Worm (Caenorhabditis elegans) whole organism, L4 larva: ENCODE data around the gene hlh-4.
A peak's percentile ranks its signal among the peaks of the same experiment; 100 is the strongest.

Experiments
- F26F4.8 ChIP-seq: fragments of 200-800 bp; sonication (Bioruptor generic); conservative IDR thresholded peaks from 2 replicates; pipeline ENCODE4 v1.3.6; 2022; ENCODE audit warnings: missing genetic modification characterization, missing compliant biosample characterization
- F49E8.2 ChIP-seq: sonication (generic microtip); optimal IDR thresholded peaks from 2 replicates; lab custom pipeline; 2016; ENCODE audit warnings: missing compliant biosample characterization, mild to moderate bottlenecking, missing genetic modification characterization, borderline replicate concordance
- T26A8.4 ChIP-seq: fragments of 200-800 bp; sonication (Bioruptor generic); IDR thresholded peaks from 2 replicates; pipeline ENCODE4 v1.3.6; 2022; ENCODE audit warnings: missing genetic modification characterization, missing compliant biosample characterization
- Y48G9A.11 ChIP-seq: fragments of 200-800 bp; sonication (Bioruptor generic); IDR thresholded peaks from 2 replicates; pipeline ENCODE4 v1.3.6; 2022; ENCODE audit warnings: missing genetic modification reagents, missing genetic modification characterization, missing compliant biosample characterization
- Y5F2A.4 ChIP-seq: fragments of 200-800 bp; sonication (Bioruptor generic); optimal IDR thresholded peaks from 2 replicates; lab custom pipeline; 2018; ENCODE audit warnings: mild to moderate bottlenecking, missing genetic modification characterization, missing compliant biosample characterization
- aha-1 ChIP-seq: fragments of 150-350 bp; peaks from one replicate; lab custom pipeline; 2014; ENCODE audit warnings: missing biosample characterization, missing genetic modification characterization
- aly-2 ChIP-seq: sonication (generic microtip); optimal IDR thresholded peaks from 2 replicates; lab custom pipeline; 2018; ENCODE audit warnings: missing biosample characterization, missing genetic modification characterization
- arid-1 ChIP-seq: fragments of 200-800 bp; sonication (Bioruptor generic); conservative IDR thresholded peaks from 2 replicates; pipeline ENCODE4 v1.3.6; 2022; ENCODE audit warnings: missing genetic modification reagents, missing genetic modification characterization, missing compliant biosample characterization
- ceh-44 ChIP-seq: fragments of 200-800 bp; sonication (Bioruptor generic); IDR thresholded peaks from 2 replicates; pipeline ENCODE4 v1.3.6; 2022; ENCODE audit warnings: missing genetic modification reagents, missing genetic modification characterization, missing compliant biosample characterization
- ctbp-1 ChIP-seq: fragments of 200-800 bp; sonication (Bioruptor generic); IDR thresholded peaks from 2 replicates; pipeline ENCODE4 v1.3.6; 2022; ENCODE audit warnings: missing genetic modification reagents, missing genetic modification characterization, missing compliant biosample characterization
- daf-16 ChIP-seq, 3 experiments: sonication (generic microtip); optimal IDR thresholded peaks; 2 replicates each; lab custom pipeline; 2016 to 2017; ENCODE audit warnings: missing genetic modification characterization in 3 of 3, missing genetic modification reagents in 3 of 3, mild to moderate bottlenecking in 2 of 3, missing compliant biosample characterization in 2 of 3, missing biosample characterization in 1 of 3, moderate library complexity in 1 of 3
- dmd-8 ChIP-seq: fragments of 200-800 bp; sonication (Bioruptor generic); IDR thresholded peaks from 2 replicates; pipeline ENCODE4 v1.3.6; 2022; ENCODE audit warnings: missing genetic modification characterization, missing compliant biosample characterization
- dmd-9 ChIP-seq: fragments of 200-800 bp; sonication (Bioruptor generic); IDR thresholded peaks from 2 replicates; pipeline ENCODE4 v1.3.6; 2022; ENCODE audit warnings: missing genetic modification reagents, missing genetic modification characterization, missing compliant biosample characterization
- dpl-1 ChIP-seq: fragments of 150-350 bp; optimal IDR thresholded peaks from 2 replicates; lab custom pipeline; 2014; ENCODE audit warnings: missing biosample characterization, missing genetic modification reagents, missing genetic modification characterization
- duxl-1 ChIP-seq: sonication (generic microtip); optimal IDR thresholded peaks from 2 replicates; lab custom pipeline; 2016; ENCODE audit warnings: mild to moderate bottlenecking, missing genetic modification characterization, moderate library complexity, missing compliant biosample characterization; ENCODE audit not compliant: poor library complexity
- dve-1 ChIP-seq: sonication (generic microtip); optimal IDR thresholded peaks from 2 replicates; lab custom pipeline; 2017; ENCODE audit warnings: antibody characterized with exemption, mild to moderate bottlenecking, missing genetic modification characterization, missing compliant biosample characterization; ENCODE audit not compliant: insufficient read depth
- fos-1 ChIP-seq: fragments of 150-350 bp; optimal IDR thresholded peaks from 2 replicates; lab custom pipeline; 2014; ENCODE audit warnings: missing biosample characterization, missing genetic modification characterization
- gei-8 ChIP-seq: fragments of 200-800 bp; sonication (Bioruptor generic); optimal IDR thresholded peaks from 2 replicates; lab custom pipeline; 2018; ENCODE audit warnings: mild to moderate bottlenecking, missing genetic modification characterization, missing compliant biosample characterization
- hlh-11 ChIP-seq: fragments of 200-800 bp; sonication (Bioruptor generic); optimal IDR thresholded peaks from 2 replicates; lab custom pipeline; 2018; ENCODE audit warnings: mild to moderate bottlenecking, missing genetic modification characterization, missing compliant biosample characterization
- hmg-1.1 ChIP-seq: fragments of 200-800 bp; sonication (Bioruptor generic); IDR thresholded peaks from 2 replicates; pipeline ENCODE4 v1.3.6; 2022; ENCODE audit warnings: missing genetic modification reagents, missing genetic modification characterization, missing compliant biosample characterization
- lim-7 ChIP-seq: fragments of 200-800 bp; sonication (Bioruptor generic); IDR thresholded peaks from 2 replicates; pipeline ENCODE4 v1.3.6; 2022; ENCODE audit warnings: missing genetic modification characterization, missing compliant biosample characterization
- lin-13 ChIP-seq: fragments of 150-350 bp; optimal IDR thresholded peaks from 2 replicates; lab custom pipeline; 2014; ENCODE audit warnings: missing biosample characterization, missing genetic modification reagents, missing genetic modification characterization
- lin-15B ChIP-seq: fragments of 150-350 bp; sonication (generic microtip); optimal IDR thresholded peaks from 3 replicates; lab custom pipeline; 2014; ENCODE audit warnings: missing biosample characterization, missing genetic modification characterization
- lin-38 ChIP-seq: fragments of 200-800 bp; sonication (Bioruptor generic); IDR thresholded peaks from 2 replicates; pipeline ENCODE4 v1.3.6; 2022; ENCODE audit warnings: missing genetic modification reagents, missing genetic modification characterization, missing compliant biosample characterization
- lsy-2 ChIP-seq, 2 experiments: fragments of 150-350 bp in 1 of 2; sonication (generic microtip) in 1 of 2; optimal IDR thresholded peaks; 2 replicates each; lab custom pipeline; 2014 to 2017; ENCODE audit warnings: missing biosample characterization in 2 of 2, missing genetic modification characterization in 2 of 2
- mdt-29 ChIP-seq: fragments of 200-800 bp; sonication (Bioruptor generic); IDR thresholded peaks from 2 replicates; pipeline ENCODE4 v1.3.6; 2022; ENCODE audit warnings: missing genetic modification reagents, missing genetic modification characterization, missing compliant biosample characterization
- mep-1 ChIP-seq: fragments of 150-350 bp; sonication (generic microtip); optimal IDR thresholded peaks from 3 replicates; lab custom pipeline; 2014; ENCODE audit warnings: missing biosample characterization, missing genetic modification characterization
- mes-2 ChIP-seq: sonication (generic microtip); optimal IDR thresholded peaks from 2 replicates; lab custom pipeline; 2016; ENCODE audit warnings: missing genotype, mild to moderate bottlenecking, missing genetic modification characterization, missing compliant biosample characterization; ENCODE audit not compliant: poor library complexity, severe bottlenecking
- mxl-2 ChIP-seq: fragments of 200-800 bp; sonication (Bioruptor generic); conservative IDR thresholded peaks from 2 replicates; pipeline ENCODE4 v1.3.6; 2022; ENCODE audit warnings: missing genetic modification reagents, missing genetic modification characterization, missing compliant biosample characterization
- nhr-102 ChIP-seq: sonication (generic microtip); optimal IDR thresholded peaks from 2 replicates; lab custom pipeline; 2016; ENCODE audit warnings: mild to moderate bottlenecking, missing genetic modification characterization, moderate library complexity, missing compliant biosample characterization
- nhr-25 ChIP-seq: sonication (generic microtip); optimal IDR thresholded peaks from 2 replicates; lab custom pipeline; 2017; ENCODE audit warnings: missing genetic modification characterization, mild to moderate bottlenecking, missing compliant biosample characterization, antibody characterized with exemption, moderate library complexity, borderline replicate concordance; ENCODE audit not compliant: insufficient read depth
- nhr-28 ChIP-seq: fragments of 150-350 bp; optimal IDR thresholded peaks from 2 replicates; lab custom pipeline; 2014; ENCODE audit warnings: missing biosample characterization, missing genetic modification characterization
- nhr-42 ChIP-seq: fragments of 200-800 bp; sonication (Bioruptor generic); IDR thresholded peaks from 2 replicates; pipeline ENCODE4 v1.3.6; 2022; ENCODE audit warnings: missing genetic modification characterization, missing compliant biosample characterization
- pha-4 ChIP-seq, 2 experiments: fragments of 150-350 bp in 1 of 2; fragments of 200-800 bp in 1 of 2; sonication (Bioruptor generic) in 1 of 2; IDR thresholded peaks in 1 of 2; optimal IDR thresholded peaks in 1 of 2; 2 replicates each; pipeline versions ENCODE4 v1.3.6 to Lab custom; 2014 to 2022; ENCODE audit warnings: missing genetic modification characterization in 2 of 2, missing genetic modification reagents in 2 of 2, missing biosample characterization in 1 of 2, missing compliant biosample characterization in 1 of 2
- set-16 ChIP-seq: fragments of 200-800 bp; sonication (Bioruptor generic); IDR thresholded peaks from 2 replicates; pipeline ENCODE4 v1.3.6; 2022; ENCODE audit warnings: missing genetic modification reagents, missing genetic modification characterization, missing compliant biosample characterization
- snpc-1.2 ChIP-seq: fragments of 200-800 bp; sonication (Bioruptor generic); IDR thresholded peaks from 2 replicates; pipeline ENCODE4 v1.3.6; 2022; ENCODE audit warnings: missing genetic modification reagents, missing genetic modification characterization, missing compliant biosample characterization
- snpc-4 ChIP-seq: fragments of 150-350 bp; optimal IDR thresholded peaks from 2 replicates; lab custom pipeline; 2014; ENCODE audit warnings: missing biosample characterization, missing genetic modification characterization
- spr-1 ChIP-seq: sonication (generic microtip); optimal IDR thresholded peaks from 2 replicates; lab custom pipeline; 2016; ENCODE audit warnings: mild to moderate bottlenecking, missing genetic modification characterization, missing compliant biosample characterization
- tra-1 ChIP-seq: fragments of 200-800 bp; sonication (Bioruptor generic); IDR thresholded peaks from 2 replicates; pipeline ENCODE4 v1.3.6; 2022; ENCODE audit warnings: missing genetic modification reagents, missing genetic modification characterization, missing compliant biosample characterization
- unc-130 ChIP-seq: sonication (generic microtip); optimal IDR thresholded peaks from 2 replicates; lab custom pipeline; 2016; ENCODE audit warnings: missing genetic modification reagents, missing genetic modification characterization, missing compliant biosample characterization
- unc-62 ChIP-seq, 3 experiments: fragments of 150-350 bp in 1 of 3; sonication (generic microtip); optimal IDR thresholded peaks in 2 of 3; peaks in 1 of 3; 1 replicate in 1 of 3; 2 replicates in 2 of 3; lab custom pipeline; 2014 to 2017; ENCODE audit warnings: missing biosample characterization in 3 of 3, missing genetic modification characterization in 3 of 3, missing genetic modification reagents in 3 of 3, missing genotype in 1 of 3
- zip-11 ChIP-seq: fragments of 200-800 bp; sonication (Bioruptor generic); IDR thresholded peaks from 2 replicates; pipeline ENCODE4 v1.3.6; 2022; ENCODE audit warnings: missing genetic modification characterization, missing compliant biosample characterization
- ztf-7 ChIP-seq: fragments of 150-350 bp; optimal IDR thresholded peaks from 2 replicates; lab custom pipeline; 2014; ENCODE audit warnings: missing biosample characterization, missing genetic modification characterization

The hlh-4 gene

ce11 chrIII:9751074-9751473 is 12.2 kb upstream of the hlh-4 start, which contains the start of gene T05G5.5:
T05G5.5 (minus strand) TSS chrIII:9751432.
- TF ChIP-seq lin-38 (GFP tag; lab: Robert Waterston, UW) = peak; percentile 44
- peak; percentile 73 for TF ChIP-seq nhr-102
- TF ChIP-seq T26A8.4 (GFP tag; lab: Robert Waterston, UW) = peak; percentile 70
- TF ChIP-seq mxl-2 (GFP tag; lab: Robert Waterston, UW) = no peak
- no peak for TF ChIP-seq aha-1
- peak; percentile 12 for TF ChIP-seq duxl-1 (tag; lab: Kevin White, UChicago)
- TF ChIP-seq ctbp-1 (GFP tag; lab: Robert Waterston, UW) = no peak
- TF ChIP-seq nhr-42 (GFP tag; lab: Robert Waterston, UW) = no peak
- TF ChIP-seq hlh-11 (tag; lab: Kevin White, UChicago) = peak; percentile 8
- TF ChIP-seq dmd-8 (GFP tag; lab: Robert Waterston, UW) = 0 out of 2 replicates have a peak, but pooled peaks have one; percentile 33
- peak in 1 of 2 experiments; percentile 26 for TF ChIP-seq unc-62 (GFP tag; optimal IDR thresholded peaks at IDR 0.05 in 1 of 2; lab: Kevin White, UChicago)
- TF ChIP-seq unc-62 (tag; optimal IDR thresholded peaks at IDR 0.05; lab: Kevin White, UChicago) = no peak
- TF ChIP-seq mes-2 (tag; lab: Kevin White, UChicago) = peak; percentile 41
- TF ChIP-seq Y48G9A.11 (GFP tag; lab: Robert Waterston, UW) = no peak
- TF ChIP-seq lin-13 = no peak
- no peak for TF ChIP-seq hmg-1.1 (GFP tag; lab: Robert Waterston, UW)
- no peak for TF ChIP-seq mdt-29
- peak in 1 of 2 experiments; percentile 18 for TF ChIP-seq lsy-2 (tag; optimal IDR thresholded peaks at IDR 0.05; lab: Kevin White, UChicago)
- no peak for TF ChIP-seq daf-16 (GFP tag; optimal IDR thresholded peaks at IDR 0.05; lab: Kevin White, UChicago)
- peak; percentile 76 for TF ChIP-seq daf-16 (tag; optimal IDR thresholded peaks at IDR 0.05; lab: Kevin White, UChicago)
- TF ChIP-seq set-16 (GFP tag; lab: Robert Waterston, UW) = no peak
- peak; percentile 26 for TF ChIP-seq nhr-28 (tag; lab: Kevin White, UChicago)
- peak; percentile 3 for TF ChIP-seq spr-1
- TF ChIP-seq dmd-9 = 0 out of 2 replicates have a peak, but pooled peaks have one; percentile 6
- no peak for TF ChIP-seq zip-11 (GFP tag; lab: Robert Waterston, UW)
- TF ChIP-seq ceh-44 = no peak
- TF ChIP-seq dve-1 = peak; percentile 50
- no peak for TF ChIP-seq fos-1
- no peak for TF ChIP-seq nhr-25 (tag; lab: Kevin White, UChicago)
- TF ChIP-seq gei-8 = no peak
- TF ChIP-seq, all 104 proteins: peak for 14

DNA sequence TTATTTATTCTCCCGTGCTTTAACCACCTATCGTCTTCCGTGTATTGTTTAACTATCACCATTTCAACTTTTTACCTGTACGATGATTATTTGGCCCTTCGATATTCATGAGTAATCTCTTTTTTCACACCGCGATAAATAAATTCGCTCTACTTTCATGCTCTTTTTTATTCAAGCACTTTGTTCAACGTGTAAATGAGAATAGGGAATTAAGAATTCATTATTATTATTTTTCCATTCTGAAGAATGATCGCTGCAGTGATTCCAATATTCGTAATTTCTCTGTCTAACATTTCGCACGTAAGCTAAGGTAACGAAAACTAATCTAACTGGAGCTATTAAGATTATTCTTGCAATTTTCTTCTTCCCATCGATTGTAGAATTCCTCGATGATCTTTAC is 9.8 kb upstream of the hlh-4 start, which contains the start of gene T05G5.4:
T05G5.4 (plus strand) TSS at position 241 of the 400 bp plus-strand sequence.
- TF ChIP-seq aly-2 (peak; percentile 21), Y5F2A.4 (GFP tag; lab: Kevin White, UChicago) (no peak), tra-1 (GFP tag; lab: Robert Waterston, UW) (no peak), arid-1 (GFP tag; lab: Robert Waterston, UW) (0 out of 2 replicates have a peak, but pooled peaks have one; percentile 11), Y48G9A.11 (GFP tag; lab: Robert Waterston, UW) (no peak), F26F4.8 (GFP tag; lab: Robert Waterston, UW) (no peak), ctbp-1 (GFP tag; lab: Robert Waterston, UW) (0 out of 2 replicates have a peak, but pooled peaks have one; percentile 12), lin-38 (GFP tag; lab: Robert Waterston, UW) (peak; percentile 29), unc-130 (GFP tag; lab: Kevin White, UChicago) (peak; percentile 36), lim-7 (0 out of 2 replicates have a peak, but pooled peaks have one; percentile 17), lin-15B (no peak)

DNA sequence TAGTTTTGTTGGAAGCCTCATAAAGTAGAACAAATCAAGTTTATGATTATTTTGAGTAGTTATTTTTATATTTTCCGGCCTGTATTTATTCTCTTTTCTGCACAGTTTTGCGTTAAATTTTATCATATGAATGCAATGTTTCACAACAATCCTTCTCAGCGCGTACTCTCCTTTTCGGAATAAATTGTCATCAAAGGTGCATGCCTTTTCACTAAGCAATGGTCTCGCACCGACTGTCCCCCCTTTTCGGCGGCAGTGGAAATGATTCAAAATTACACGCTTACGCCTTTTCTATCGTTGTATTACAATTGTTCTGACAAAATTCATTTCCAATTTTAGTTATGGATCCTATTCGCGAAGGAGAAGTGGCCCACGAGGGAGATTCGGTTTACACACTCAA is 8.3 kb upstream of the hlh-4 start, which contains the start of the genes iff-1 and cdk-1:
iff-1 (minus strand) TSS at position 61 of the 400 bp plus-strand sequence.
cdk-1 (plus strand) TSS at position 340 of the 400 bp plus-strand sequence.
- TF ChIP-seq mep-1 (tag; lab: Kevin White, UChicago) (no peak), hmg-1.1 (GFP tag; lab: Robert Waterston, UW) (peak; percentile 45; the same call in 1 of the 2 replicates), aha-1 (peak; percentile 92), mes-2 (tag; lab: Kevin White, UChicago) (peak; percentile 60), pha-4 (GFP tag; IDR thresholded peaks at IDR 0.05; lab: Robert Waterston, UW) (no peak), pha-4 (tag; optimal IDR thresholded peaks at IDR 0.05; lab: Kevin White, UChicago) (peak; percentile 12), F49E8.2 (tag; lab: Kevin White, UChicago) (no peak), dpl-1 (peak; percentile 82), ztf-7 (no peak), lsy-2 (tag; optimal IDR thresholded peaks at IDR 0.05; lab: Kevin White, UChicago) (peak in 1 of 2 experiments; percentile 68), unc-62 (GFP tag; optimal IDR thresholded peaks at IDR 0.05 in 1 of 2; lab: Kevin White, UChicago) (no peak), unc-62 (tag; optimal IDR thresholded peaks at IDR 0.05; lab: Kevin White, UChicago) (no peak), snpc-1.2 (0 out of 2 replicates have a peak, but pooled peaks have one; percentile 19), snpc-4 (tag; lab: Kevin White, UChicago) (no peak)
